Worm (Caenorhabditis elegans) whole organism, L4 larva: ENCODE data around the gene ztf-14.
A peak's percentile ranks its signal among the peaks of the same experiment; 100 is the strongest.

ENCODE experiments used
- R02D3.7 ChIP-seq: fragments of 150-350 bp; sonication (generic microtip); optimal IDR thresholded peaks from 3 replicates; lab custom pipeline; 2014; ENCODE audit warnings: missing biosample characterization, missing genetic modification characterization
- T20F7.1 ChIP-seq: fragments of 200-800 bp; sonication (Bioruptor generic); optimal IDR thresholded peaks from 2 replicates; lab custom pipeline; 2018; ENCODE audit warnings: mild to moderate bottlenecking, missing genetic modification characterization, missing compliant biosample characterization
- Y48G9A.11 ChIP-seq: fragments of 200-800 bp; sonication (Bioruptor generic); IDR thresholded peaks from 2 replicates; pipeline ENCODE4 v1.3.6; 2022; ENCODE audit warnings: missing genetic modification reagents, missing genetic modification characterization, missing compliant biosample characterization
- Y5F2A.4 ChIP-seq: fragments of 200-800 bp; sonication (Bioruptor generic); optimal IDR thresholded peaks from 2 replicates; lab custom pipeline; 2018; ENCODE audit warnings: mild to moderate bottlenecking, missing genetic modification characterization, missing compliant biosample characterization
- ZK337.2 ChIP-seq: fragments of 200-800 bp; sonication (Bioruptor generic); IDR thresholded peaks from 2 replicates; pipeline ENCODE4 v1.3.6; 2022; ENCODE audit warnings: missing genetic modification reagents, missing genetic modification characterization, missing compliant biosample characterization
- ZK546.5 ChIP-seq, 2 experiments: sonication (generic microtip); optimal IDR thresholded peaks; 2 replicates each; lab custom pipeline; 2017; ENCODE audit warnings: missing biosample characterization in 2 of 2, missing genetic modification characterization in 2 of 2
- aly-2 ChIP-seq: sonication (generic microtip); optimal IDR thresholded peaks from 2 replicates; lab custom pipeline; 2018; ENCODE audit warnings: missing biosample characterization, missing genetic modification characterization
- ceh-82 ChIP-seq: sonication (generic microtip); optimal IDR thresholded peaks from 2 replicates; lab custom pipeline; 2017; ENCODE audit warnings: missing biosample characterization, missing genetic modification characterization
- cey-2 ChIP-seq: sonication (generic microtip); optimal IDR thresholded peaks from 3 replicates; lab custom pipeline; 2017; ENCODE audit warnings: missing genetic modification characterization, mild to moderate bottlenecking, missing compliant biosample characterization, antibody characterized with exemption, borderline replicate concordance; ENCODE audit not compliant: insufficient read depth
- ctbp-1 ChIP-seq: fragments of 200-800 bp; sonication (Bioruptor generic); IDR thresholded peaks from 2 replicates; pipeline ENCODE4 v1.3.6; 2022; ENCODE audit warnings: missing genetic modification reagents, missing genetic modification characterization, missing compliant biosample characterization
- daf-12 ChIP-seq: fragments of 150-350 bp; optimal IDR thresholded peaks from 2 replicates; lab custom pipeline; 2014; ENCODE audit warnings: missing biosample characterization, missing genetic modification reagents, missing genetic modification characterization
- daf-16 ChIP-seq, 3 experiments: sonication (generic microtip); optimal IDR thresholded peaks; 2 replicates each; lab custom pipeline; 2016 to 2017; ENCODE audit warnings: missing genetic modification characterization in 3 of 3, missing genetic modification reagents in 3 of 3, mild to moderate bottlenecking in 2 of 3, missing compliant biosample characterization in 2 of 3, missing biosample characterization in 1 of 3, moderate library complexity in 1 of 3
- daf-19 ChIP-seq: fragments of 200-800 bp; sonication (Bioruptor generic); conservative IDR thresholded peaks from 2 replicates; pipeline ENCODE4 v1.3.6; 2022; ENCODE audit warnings: missing genetic modification characterization, missing compliant biosample characterization
- dpl-1 ChIP-seq: fragments of 150-350 bp; optimal IDR thresholded peaks from 2 replicates; lab custom pipeline; 2014; ENCODE audit warnings: missing biosample characterization, missing genetic modification reagents, missing genetic modification characterization
- dve-1 ChIP-seq: sonication (generic microtip); optimal IDR thresholded peaks from 2 replicates; lab custom pipeline; 2017; ENCODE audit warnings: antibody characterized with exemption, mild to moderate bottlenecking, missing genetic modification characterization, missing compliant biosample characterization; ENCODE audit not compliant: insufficient read depth
- lin-29 ChIP-seq: fragments of 200-800 bp; sonication (Bioruptor generic); IDR thresholded peaks from 2 replicates; pipeline ENCODE4 v1.3.6; 2022; ENCODE audit warnings: missing genetic modification reagents, missing genetic modification characterization, missing compliant biosample characterization
- mdl-1 ChIP-seq, 2 experiments: fragments of 150-350 bp in 1 of 2; sonication (generic microtip) in 1 of 2; optimal IDR thresholded peaks; 2 replicates each; lab custom pipeline; 2014 to 2017; ENCODE audit warnings: missing biosample characterization in 2 of 2, missing genetic modification characterization in 2 of 2
- mdt-29 ChIP-seq: fragments of 200-800 bp; sonication (Bioruptor generic); IDR thresholded peaks from 2 replicates; pipeline ENCODE4 v1.3.6; 2022; ENCODE audit warnings: missing genetic modification reagents, missing genetic modification characterization, missing compliant biosample characterization
- mep-1 ChIP-seq: fragments of 150-350 bp; sonication (generic microtip); optimal IDR thresholded peaks from 3 replicates; lab custom pipeline; 2014; ENCODE audit warnings: missing biosample characterization, missing genetic modification characterization
- mes-2 ChIP-seq: sonication (generic microtip); optimal IDR thresholded peaks from 2 replicates; lab custom pipeline; 2016; ENCODE audit warnings: missing genotype, mild to moderate bottlenecking, missing genetic modification characterization, missing compliant biosample characterization; ENCODE audit not compliant: poor library complexity, severe bottlenecking
- nhr-10 ChIP-seq: fragments of 150-350 bp; optimal IDR thresholded peaks from 2 replicates; lab custom pipeline; 2014; ENCODE audit warnings: missing biosample characterization, missing genetic modification characterization
- nhr-41 ChIP-seq: fragments of 200-800 bp; sonication (Bioruptor generic); IDR thresholded peaks from 2 replicates; pipeline ENCODE4 v1.3.6; 2022; ENCODE audit warnings: missing genetic modification reagents, missing genetic modification characterization, missing compliant biosample characterization
- nhr-77 ChIP-seq: fragments of 150-350 bp; optimal IDR thresholded peaks from 2 replicates; lab custom pipeline; 2014; ENCODE audit warnings: missing biosample characterization, missing genetic modification characterization
- php-3 ChIP-seq: fragments of 200-800 bp; sonication (Bioruptor generic); IDR thresholded peaks from 2 replicates; pipeline ENCODE4 v1.3.6; 2022; ENCODE audit warnings: missing genetic modification reagents, missing genetic modification characterization, missing compliant biosample characterization
- pqm-1 ChIP-seq: sonication (generic microtip); optimal IDR thresholded peaks from 2 replicates; lab custom pipeline; 2017; ENCODE audit warnings: missing biosample characterization, missing genetic modification characterization
- rbr-2 ChIP-seq: sonication (generic microtip); optimal IDR thresholded peaks from 2 replicates; lab custom pipeline; 2016; ENCODE audit warnings: missing genotype, missing genetic modification characterization, missing compliant biosample characterization
- saeg-2 ChIP-seq: fragments of 200-800 bp; sonication (Bioruptor generic); IDR thresholded peaks from 2 replicates; pipeline ENCODE4 v1.3.6; 2022; ENCODE audit warnings: missing genetic modification reagents, missing genetic modification characterization, missing compliant biosample characterization
- spr-1 ChIP-seq: sonication (generic microtip); optimal IDR thresholded peaks from 2 replicates; lab custom pipeline; 2016; ENCODE audit warnings: mild to moderate bottlenecking, missing genetic modification characterization, missing compliant biosample characterization
- spr-3 ChIP-seq: fragments of 200-800 bp; sonication (Bioruptor generic); optimal IDR thresholded peaks from 2 replicates; lab custom pipeline; 2018; ENCODE audit warnings: mild to moderate bottlenecking, missing genetic modification characterization, missing compliant biosample characterization
- unc-62 ChIP-seq, 3 experiments: fragments of 150-350 bp in 1 of 3; sonication (generic microtip); optimal IDR thresholded peaks in 2 of 3; peaks in 1 of 3; 1 replicate in 1 of 3; 2 replicates in 2 of 3; lab custom pipeline; 2014 to 2017; ENCODE audit warnings: missing biosample characterization in 3 of 3, missing genetic modification characterization in 3 of 3, missing genetic modification reagents in 3 of 3, missing genotype in 1 of 3
- zip-11 ChIP-seq: fragments of 200-800 bp; sonication (Bioruptor generic); IDR thresholded peaks from 2 replicates; pipeline ENCODE4 v1.3.6; 2022; ENCODE audit warnings: missing genetic modification characterization, missing compliant biosample characterization

The ztf-14 gene

ce11 chrX:14495785-14496184 lies at the start of gene ztf-14:
Gene ztf-14 (plus strand): TSS chrX:14496085.
- no peak for TF ChIP-seq nhr-10 (tag; lab: Kevin White, UChicago)
- no peak for TF ChIP-seq mep-1 (tag; lab: Kevin White, UChicago)
- TF ChIP-seq ZK546.5 (tag; optimal IDR thresholded peaks at IDR 0.05; lab: Kevin White, UChicago), result no peak
- no peak for TF ChIP-seq ceh-82 (tag; lab: Kevin White, UChicago)
- no peak for TF ChIP-seq mdt-29
- no peak for TF ChIP-seq nhr-77 (tag; lab: Kevin White, UChicago)
- no peak for TF ChIP-seq nhr-41 (GFP tag; lab: Robert Waterston, UW)
- no peak for TF ChIP-seq spr-1 (tag; lab: Kevin White, UChicago)
- TF ChIP-seq, all 104 proteins: peak for 0

- no peak for TF ChIP-seq dve-1
- no peak for TF ChIP-seq ctbp-1
- TF ChIP-seq R02D3.7, result no peak
- no peak for TF ChIP-seq pqm-1
- no peak for TF ChIP-seq ZK546.5 (tag; optimal IDR thresholded peaks at IDR 0.05; lab: Kevin White, UChicago)
- TF ChIP-seq ZK337.2 (GFP tag; lab: Robert Waterston, UW), result no peak
- no peak for TF ChIP-seq rbr-2
- TF ChIP-seq daf-16 (GFP tag; optimal IDR thresholded peaks at IDR 0.05; lab: Kevin White, UChicago), result no peak
- no peak for TF ChIP-seq daf-16 (tag; optimal IDR thresholded peaks at IDR 0.05; lab: Kevin White, UChicago)
- TF ChIP-seq dpl-1 (GFP tag; lab: Kevin White, UChicago), result no peak
- TF ChIP-seq nhr-10 (tag; lab: Kevin White, UChicago), result no peak
- no peak for TF ChIP-seq saeg-2 (GFP tag; lab: Robert Waterston, UW)
- no peak for TF ChIP-seq lin-29 (GFP tag; lab: Robert Waterston, UW)
- TF ChIP-seq nhr-77 (tag; lab: Kevin White, UChicago), result no peak
- TF ChIP-seq mdl-1 (tag; optimal IDR thresholded peaks at IDR 0.05; lab: Kevin White, UChicago), result no peak
- TF ChIP-seq Y48G9A.11, result no peak
- no peak for TF ChIP-seq zip-11 (GFP tag; lab: Robert Waterston, UW)
- TF ChIP-seq spr-3 (GFP tag; lab: Kevin White, UChicago), result no peak
- TF ChIP-seq, all 104 proteins: peak for 0
Observed at ce11 chrX:14447498-14447897, 48.4 kb upstream of the ztf-14 start.

- peak in 1 of 2 experiments; percentile 32 for TF ChIP-seq unc-62 (GFP tag; optimal IDR thresholded peaks at IDR 0.05 in 1 of 2; lab: Kevin White, UChicago)
- TF ChIP-seq unc-62 (tag; optimal IDR thresholded peaks at IDR 0.05; lab: Kevin White, UChicago), result no peak
- no peak for TF ChIP-seq daf-19 (GFP tag; lab: Robert Waterston, UW)
Observed at ce11 chrX:14447910-14448309, 48.0 kb upstream of the ztf-14 start, which contains the start of gene jmjd-3.2. Gene jmjd-3.2 (plus strand): TSS chrX:14448210.

- peak in 1 of 2 experiments; percentile 26 for TF ChIP-seq daf-16 (GFP tag; optimal IDR thresholded peaks at IDR 0.05; lab: Kevin White, UChicago)
- no peak for TF ChIP-seq daf-16 (tag; optimal IDR thresholded peaks at IDR 0.05; lab: Kevin White, UChicago)
- TF ChIP-seq php-3 (GFP tag; lab: Robert Waterston, UW), result no peak
Observed at ce11 chrX:14453735-14454134, 42.1 kb upstream of the ztf-14 start, which contains the start of gene F23D12.7. Gene F23D12.7 (minus strand): TSS chrX:14453835.

ce11 chrX:14455419-14455818 lies 40.5 kb upstream of the ztf-14 start, which contains the start of gene Y66C5A.1:
Gene Y66C5A.1 (minus strand): TSS chrX:14455519.
- TF ChIP-seq dve-1 (no peak), cey-2 (tag; lab: Kevin White, UChicago) (no peak), T20F7.1 (GFP tag; lab: Kevin White, UChicago) (no peak), ZK546.5 (tag; optimal IDR thresholded peaks at IDR 0.05; lab: Kevin White, UChicago) (no peak), Y48G9A.11 (no peak), Y5F2A.4 (GFP tag; lab: Kevin White, UChicago) (no peak), daf-12 (tag; lab: Kevin White, UChicago) (no peak), daf-19 (GFP tag; lab: Robert Waterston, UW) (no peak), mes-2 (tag; lab: Kevin White, UChicago) (no peak), aly-2 (tag; lab: Kevin White, UChicago) (no peak)
